Worm (Caenorhabditis elegans) whole organism, late embryonic: Measurements from ENCODE around the gene B0507.7.

Experiments used
- C08G9.2 ChIP-seq: sonication (generic microtip); optimal IDR thresholded peaks from 2 replicates; lab custom pipeline; 2016; ENCODE audit warnings: mild to moderate bottlenecking, missing genetic modification characterization, moderate library complexity, missing compliant biosample characterization
- C38D4.7 ChIP-seq: fragments of 200-800 bp; sonication (Bioruptor generic); optimal IDR thresholded peaks from 2 replicates; lab custom pipeline; 2018; ENCODE audit warnings: mild to moderate bottlenecking, missing genetic modification characterization, moderate library complexity, missing compliant biosample characterization
- F13H6.1 ChIP-seq: sonication (generic microtip); optimal IDR thresholded peaks from 2 replicates; lab custom pipeline; 2016; ENCODE audit warnings: missing genetic modification characterization, missing compliant biosample characterization
- K02D7.2 ChIP-seq: sonication (generic microtip); optimal IDR thresholded peaks from 2 replicates; lab custom pipeline; 2017; ENCODE audit warnings: mild to moderate bottlenecking, missing genetic modification characterization, missing compliant biosample characterization
- K09A11.1 ChIP-seq: sonication (generic microtip); optimal IDR thresholded peaks from 2 replicates; lab custom pipeline; 2017; ENCODE audit warnings: antibody characterized with exemption, mild to moderate bottlenecking, missing genetic modification characterization, missing compliant biosample characterization; ENCODE audit not compliant: insufficient read depth
- T23F11.4 ChIP-seq: fragments of 200-800 bp; sonication (Bioruptor generic); optimal IDR thresholded peaks from 2 replicates; lab custom pipeline; 2018; ENCODE audit warnings: mild to moderate bottlenecking, missing genetic modification characterization, missing compliant biosample characterization
- Y22D7AL.16 ChIP-seq: sonication (generic microtip); optimal IDR thresholded peaks from 2 replicates; lab custom pipeline; 2016; ENCODE audit warnings: missing genetic modification characterization, missing compliant biosample characterization
- ceh-18 ChIP-seq: sonication (generic microtip); optimal IDR thresholded peaks from 2 replicates; lab custom pipeline; 2016; ENCODE audit warnings: missing genetic modification characterization, missing compliant biosample characterization
- ceh-2 ChIP-seq: sonication (generic microtip); optimal IDR thresholded peaks from 2 replicates; lab custom pipeline; 2016; ENCODE audit warnings: missing genotype, missing genetic modification characterization, missing compliant biosample characterization
- ceh-22 ChIP-seq: sonication (generic microtip); optimal IDR thresholded peaks from 2 replicates; lab custom pipeline; 2017; ENCODE audit warnings: missing biosample characterization, missing genetic modification characterization
- ceh-24 ChIP-seq: sonication (generic microtip); optimal IDR thresholded peaks from 2 replicates; lab custom pipeline; 2016; ENCODE audit warnings: mild to moderate bottlenecking, missing genetic modification characterization, missing compliant biosample characterization
- ceh-30 ChIP-seq: fragments of 150-350 bp; optimal IDR thresholded peaks from 2 replicates; lab custom pipeline; 2014; ENCODE audit warnings: missing biosample characterization, missing genetic modification characterization
- ceh-31 ChIP-seq: sonication (generic microtip); optimal IDR thresholded peaks from 2 replicates; lab custom pipeline; 2016; ENCODE audit warnings: missing genetic modification characterization, missing compliant biosample characterization
- ceh-45 ChIP-seq: fragments of 200-800 bp; sonication (Bioruptor generic); IDR thresholded peaks from 2 replicates; pipeline ENCODE4 v1.3.6; 2022; ENCODE audit warnings: missing genetic modification reagents, missing genetic modification characterization, missing compliant biosample characterization
- ceh-48 ChIP-seq: sonication (generic microtip); optimal IDR thresholded peaks from 2 replicates; lab custom pipeline; 2016; ENCODE audit warnings: missing genetic modification characterization, inconsistent platforms, missing compliant biosample characterization
- ceh-9 ChIP-seq: sonication (generic microtip); optimal IDR thresholded peaks from 2 replicates; lab custom pipeline; 2016; ENCODE audit warnings: mild to moderate bottlenecking, missing genetic modification characterization, inconsistent platforms, missing compliant biosample characterization
- che-1 ChIP-seq: sonication (generic microtip); optimal IDR thresholded peaks from 2 replicates; lab custom pipeline; 2016; ENCODE audit warnings: mild to moderate bottlenecking, missing genetic modification characterization, missing compliant biosample characterization
- dmd-4 ChIP-seq: sonication (generic microtip); optimal IDR thresholded peaks from 2 replicates; lab custom pipeline; 2016; ENCODE audit warnings: borderline replicate concordance, missing genetic modification characterization, missing compliant biosample characterization
- dve-1 ChIP-seq: sonication (generic microtip); optimal IDR thresholded peaks from 2 replicates; lab custom pipeline; 2017; ENCODE audit warnings: antibody characterized with exemption, mild to moderate bottlenecking, missing genetic modification characterization, missing compliant biosample characterization
- elt-4 ChIP-seq: sonication (generic microtip); optimal IDR thresholded peaks from 2 replicates; lab custom pipeline; 2016; ENCODE audit warnings: missing genetic modification characterization, missing compliant biosample characterization
- eyg-1 ChIP-seq: sonication (generic microtip); optimal IDR thresholded peaks from 2 replicates; lab custom pipeline; 2016; ENCODE audit warnings: missing genotype, missing genetic modification characterization, missing compliant biosample characterization
- fax-1 ChIP-seq: sonication (generic microtip); optimal IDR thresholded peaks from 2 replicates; lab custom pipeline; 2016; ENCODE audit warnings: missing genotype, missing genetic modification characterization, missing compliant biosample characterization
- hlh-13 ChIP-seq: fragments of 200-800 bp; sonication (Bioruptor generic); optimal IDR thresholded peaks from 2 replicates; lab custom pipeline; 2018; ENCODE audit warnings: mild to moderate bottlenecking, missing genetic modification characterization, missing compliant biosample characterization
- hlh-15 ChIP-seq: sonication (generic microtip); optimal IDR thresholded peaks from 2 replicates; lab custom pipeline; 2016; ENCODE audit warnings: missing genetic modification characterization, missing compliant biosample characterization
- hlh-30 ChIP-seq: sonication (generic microtip); optimal IDR thresholded peaks from 2 replicates; lab custom pipeline; 2017; ENCODE audit warnings: antibody characterized with exemption, missing genetic modification characterization, missing compliant biosample characterization; ENCODE audit not compliant: insufficient read depth
- lim-6 ChIP-seq: sonication (generic microtip); optimal IDR thresholded peaks from 2 replicates; lab custom pipeline; 2016; ENCODE audit warnings: missing genetic modification characterization, missing compliant biosample characterization
- madf-2 ChIP-seq: sonication (generic microtip); optimal IDR thresholded peaks from 2 replicates; lab custom pipeline; 2017; ENCODE audit warnings: missing genetic modification characterization, missing compliant biosample characterization
- nfya-1 ChIP-seq: sonication (generic microtip); optimal IDR thresholded peaks from 2 replicates; lab custom pipeline; 2017; ENCODE audit warnings: missing genetic modification characterization, mild to moderate bottlenecking, missing compliant biosample characterization, antibody characterized with exemption, moderate library complexity
- nhr-232 ChIP-seq: sonication (generic microtip); optimal IDR thresholded peaks from 2 replicates; lab custom pipeline; 2016; ENCODE audit warnings: missing genetic modification characterization, missing compliant biosample characterization
- npax-4 ChIP-seq: sonication (generic microtip); optimal IDR thresholded peaks from 2 replicates; lab custom pipeline; 2016; ENCODE audit warnings: missing genetic modification characterization, missing compliant biosample characterization
- odd-2 ChIP-seq: sonication (generic microtip); optimal IDR thresholded peaks from 2 replicates; lab custom pipeline; 2017; ENCODE audit warnings: antibody characterized with exemption, mild to moderate bottlenecking, missing genetic modification characterization, missing compliant biosample characterization
- pag-3 ChIP-seq: sonication (generic microtip); optimal IDR thresholded peaks from 2 replicates; lab custom pipeline; 2016; ENCODE audit warnings: missing compliant biosample characterization, missing genetic modification characterization, borderline replicate concordance
- pax-1 ChIP-seq: fragments of 150-350 bp; optimal IDR thresholded peaks from 2 replicates; lab custom pipeline; 2014; ENCODE audit warnings: missing biosample characterization, missing genetic modification characterization
- pha-2 ChIP-seq: sonication (generic microtip); optimal IDR thresholded peaks from 2 replicates; lab custom pipeline; 2017; ENCODE audit warnings: mild to moderate bottlenecking, missing genetic modification characterization, missing compliant biosample characterization
- pha-4 ChIP-seq: fragments of 150-350 bp; optimal IDR thresholded peaks from 2 replicates; lab custom pipeline; 2018; ENCODE audit warnings: missing biosample characterization, missing genetic modification reagents, missing genetic modification characterization
- pros-1 ChIP-seq: fragments of 150-350 bp; optimal IDR thresholded peaks from 2 replicates; lab custom pipeline; 2014; ENCODE audit warnings: missing biosample characterization, missing genetic modification reagents, missing genetic modification characterization
- rnt-1 ChIP-seq: sonication (generic microtip); optimal IDR thresholded peaks from 2 replicates; lab custom pipeline; 2016; ENCODE audit warnings: missing genetic modification characterization, missing compliant biosample characterization
- sdc-2 ChIP-seq: sonication (generic microtip); optimal IDR thresholded peaks from 2 replicates; lab custom pipeline; 2016; ENCODE audit warnings: missing genotype, missing genetic modification characterization, missing compliant biosample characterization
- sox-2 ChIP-seq: fragments of 200-800 bp; sonication (Bioruptor generic); IDR thresholded peaks from 2 replicates; pipeline ENCODE4 v1.3.6; 2022; ENCODE audit warnings: missing genetic modification reagents, missing genetic modification characterization, missing compliant biosample characterization
- sox-4 ChIP-seq: sonication (generic microtip); optimal IDR thresholded peaks from 2 replicates; lab custom pipeline; 2017; ENCODE audit warnings: mild to moderate bottlenecking, missing genetic modification characterization, inconsistent platforms, missing compliant biosample characterization
- tbx-2 ChIP-seq: sonication (generic microtip); optimal IDR thresholded peaks from 2 replicates; lab custom pipeline; 2016; ENCODE audit warnings: missing genetic modification characterization, missing compliant biosample characterization
- unc-3 ChIP-seq, 2 experiments: fragments of 200-800 bp in 1 of 2; sonication (Bioruptor generic) in 1 of 2; sonication (generic microtip) in 1 of 2; conservative IDR thresholded peaks in 1 of 2; optimal IDR thresholded peaks in 1 of 2; 2 replicates each; pipeline versions ENCODE4 v1.3.6 to Lab custom; 2016 to 2022; ENCODE audit warnings: missing compliant biosample characterization in 2 of 2, missing genetic modification characterization in 2 of 2, missing genetic modification reagents in 1 of 2
- unc-42 ChIP-seq: sonication (generic microtip); optimal IDR thresholded peaks from 2 replicates; lab custom pipeline; 2016; ENCODE audit warnings: missing genotype, missing genetic modification characterization, missing compliant biosample characterization
- unc-86 ChIP-seq: sonication (generic microtip); optimal IDR thresholded peaks from 2 replicates; lab custom pipeline; 2016; ENCODE audit warnings: missing genetic modification characterization, missing compliant biosample characterization
- zip-5 ChIP-seq: sonication (generic microtip); optimal IDR thresholded peaks from 2 replicates; lab custom pipeline; 2016; ENCODE audit warnings: missing genetic modification characterization, missing compliant biosample characterization

Gene B0507.7

DNA sequence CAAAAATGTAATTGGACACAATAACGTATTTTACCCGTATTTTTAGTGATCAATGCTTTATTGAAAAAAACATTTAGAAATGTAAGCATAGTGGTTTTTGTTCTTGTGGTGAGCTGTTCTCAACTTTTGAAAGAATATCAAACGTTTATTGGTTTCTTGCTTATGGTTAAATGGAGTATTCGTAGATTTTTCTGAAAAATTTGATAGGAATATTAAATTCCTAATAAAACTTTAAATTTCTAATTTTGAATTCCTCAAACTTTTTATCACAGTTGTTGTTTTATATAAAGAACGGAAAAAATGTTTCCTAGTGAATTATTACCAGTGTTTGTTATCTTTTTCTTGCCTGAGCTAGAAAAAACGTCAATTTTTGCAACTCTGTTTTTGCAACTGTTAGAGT lies 5.1 kb downstream of the B0507.7 start, which contains the start of gene B0507.5:
Gene B0507.5 (plus strand): TSS at position 301 of the 400 bp plus-strand sequence.
- TF ChIP-seq T23F11.4 (GFP tag; lab: Kevin White, UChicago) (no peak), sdc-2 (tag; lab: Kevin White, UChicago) (no peak), fax-1 (tag; lab: Kevin White, UChicago) (no peak), sox-4 (tag; lab: Kevin White, UChicago) (no peak), zip-5 (tag; lab: Kevin White, UChicago) (no peak), hlh-13 (GFP tag; lab: Kevin White, UChicago) (no peak), ceh-2 (tag; lab: Kevin White, UChicago) (no peak), che-1 (tag; lab: Kevin White, UChicago) (no peak), dve-1 (no peak), F13H6.1 (no peak), C08G9.2 (tag; lab: Kevin White, UChicago) (no peak), odd-2 (tag; lab: Kevin White, UChicago) (no peak), npax-4 (tag; lab: Kevin White, UChicago) (no peak), unc-86 (tag; lab: Kevin White, UChicago) (no peak), ceh-48 (tag; lab: Kevin White, UChicago) (no peak), ceh-30 (tag; lab: Kevin White, UChicago) (no peak), sox-2 (no peak), nhr-232 (no peak), K02D7.2 (no peak), ceh-45 (GFP tag; lab: Robert Waterston, UW) (no peak)

DNA sequence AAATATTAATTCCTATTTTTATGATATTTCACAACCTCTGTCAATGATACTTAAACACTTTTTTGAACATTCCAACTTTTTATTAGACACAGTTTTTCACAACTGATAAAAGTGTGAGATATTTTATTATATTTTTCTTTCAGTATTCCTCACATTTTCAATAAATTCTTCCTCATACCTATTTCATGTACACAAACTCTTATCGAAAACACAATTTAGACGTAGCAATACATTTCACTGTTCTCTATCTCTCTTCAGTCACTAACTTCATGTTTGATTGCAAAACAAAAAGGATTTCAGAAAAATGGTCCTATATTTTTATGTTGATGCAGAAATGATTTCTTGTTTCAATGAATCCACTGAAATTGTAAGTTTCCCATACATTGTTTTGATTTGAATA lies 12.7 kb downstream of the B0507.7 start, which contains the start of gene B0507.6:
Gene B0507.6 (plus strand): TSS at position 301 of the 400 bp plus-strand sequence.
- TF ChIP-seq eyg-1 (no peak), unc-3 (GFP tag; conservative IDR thresholded peaks at IDR 0.05; lab: Robert Waterston, UW) (no peak), unc-3 (tag; optimal IDR thresholded peaks at IDR 0.05; lab: Kevin White, UChicago) (no peak), pax-1 (tag; lab: Kevin White, UChicago) (no peak), ceh-31 (no peak), npax-4 (tag; lab: Kevin White, UChicago) (no peak), ceh-18 (tag; lab: Kevin White, UChicago) (no peak), Y22D7AL.16 (tag; lab: Kevin White, UChicago) (no peak), ceh-2 (tag; lab: Kevin White, UChicago) (no peak), hlh-13 (GFP tag; lab: Kevin White, UChicago) (no peak), pha-2 (no peak), sdc-2 (tag; lab: Kevin White, UChicago) (no peak)

DNA sequence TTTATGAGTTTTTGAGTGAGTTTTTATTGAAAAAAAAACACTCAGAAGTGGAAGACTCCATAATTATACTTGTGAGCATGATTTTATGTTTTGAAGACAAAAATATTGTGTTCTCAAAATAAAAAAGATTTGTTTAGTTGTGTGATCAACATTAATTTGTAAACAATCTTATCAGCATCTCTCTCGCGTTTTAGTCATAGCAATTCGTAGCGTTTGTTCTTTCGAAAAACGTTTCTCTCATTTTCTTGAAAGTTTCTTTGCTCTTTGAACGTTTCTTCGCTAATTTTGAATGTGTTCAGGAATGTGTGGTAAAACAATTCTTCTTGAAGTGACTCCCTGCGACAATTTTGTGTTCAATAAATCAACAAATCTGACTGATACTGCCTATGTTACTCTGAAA lies 19.4 kb downstream of the B0507.7 start, which contains the start of gene ZC196.2:
Gene ZC196.2 (plus strand): TSS at position 301 of the 400 bp plus-strand sequence.
- TF ChIP-seq tbx-2 (tag; lab: Kevin White, UChicago) (no peak), pros-1 (tag; lab: Kevin White, UChicago) (no peak), hlh-30 (tag; lab: Kevin White, UChicago) (no peak), odd-2 (tag; lab: Kevin White, UChicago) (no peak), sox-2 (no peak), elt-4 (tag; lab: Kevin White, UChicago) (no peak), unc-86 (tag; lab: Kevin White, UChicago) (no peak), ceh-24 (tag; lab: Kevin White, UChicago) (no peak)

DNA sequence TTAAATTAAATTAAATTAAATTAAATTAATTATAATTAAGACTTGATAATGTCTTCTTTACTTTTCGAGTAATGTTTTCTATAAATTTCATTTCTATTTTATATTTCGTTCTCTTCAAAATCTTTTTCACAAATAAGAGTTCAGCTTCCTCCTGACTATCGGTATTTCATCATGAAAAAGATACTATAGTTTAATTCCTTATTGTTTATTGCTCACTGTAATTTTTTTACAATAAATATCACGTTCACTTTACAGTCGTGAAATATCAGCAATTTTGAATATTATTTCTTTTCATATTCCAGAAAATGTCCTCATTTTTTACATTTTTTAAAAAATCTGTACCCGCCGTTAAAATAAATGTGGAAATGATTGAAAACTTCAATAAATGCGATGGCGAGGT lies 22.1 kb downstream of the B0507.7 start, which contains the start of gene ZC196.3:
Gene ZC196.3 (plus strand): TSS at position 301 of the 400 bp plus-strand sequence.
- TF ChIP-seq ceh-45 (GFP tag; lab: Robert Waterston, UW) (no peak), unc-42 (no peak), dmd-4 (tag; lab: Kevin White, UChicago) (no peak), hlh-15 (tag; lab: Kevin White, UChicago) (no peak), unc-86 (tag; lab: Kevin White, UChicago) (no peak), pag-3 (no peak), K09A11.1 (tag; lab: Kevin White, UChicago) (no peak), pha-4 (tag; lab: Kevin White, UChicago) (no peak), K02D7.2 (no peak), hlh-30 (tag; lab: Kevin White, UChicago) (no peak), ceh-9 (tag; lab: Kevin White, UChicago) (no peak), lim-6 (tag; lab: Kevin White, UChicago) (no peak), ceh-22 (tag; lab: Kevin White, UChicago) (no peak), madf-2 (tag; lab: Kevin White, UChicago) (no peak), dve-1 (no peak), rnt-1 (no peak), C38D4.7 (GFP tag; lab: Kevin White, UChicago) (no peak), nfya-1 (no peak), nhr-232 (no peak)
